Worm (Caenorhabditis elegans) whole organism, young adult: ENCODE measurements around the gene tsn-1.

Experiments
- atf-7 ChIP-seq: sonication (generic microtip); optimal IDR thresholded peaks from 2 replicates; lab custom pipeline; 2017; ENCODE audit warnings: mild to moderate bottlenecking, missing genetic modification characterization, missing compliant biosample characterization
- ceh-79 ChIP-seq: sonication (generic microtip); optimal IDR thresholded peaks from 2 replicates; lab custom pipeline; 2017; ENCODE audit warnings: mild to moderate bottlenecking, missing genetic modification characterization, missing compliant biosample characterization
- rcor-1 ChIP-seq: fragments of 200-800 bp; sonication (Bioruptor generic); IDR thresholded peaks from 2 replicates; pipeline ENCODE4 v1.3.6; 2022; ENCODE audit warnings: missing genetic modification reagents, missing genetic modification characterization, missing compliant biosample characterization
- ztf-3 ChIP-seq: fragments of 200-800 bp; sonication (Bioruptor generic); optimal IDR thresholded peaks from 2 replicates; lab custom pipeline; 2018; ENCODE audit warnings: mild to moderate bottlenecking, missing genetic modification characterization, missing compliant biosample characterization

DNA sequence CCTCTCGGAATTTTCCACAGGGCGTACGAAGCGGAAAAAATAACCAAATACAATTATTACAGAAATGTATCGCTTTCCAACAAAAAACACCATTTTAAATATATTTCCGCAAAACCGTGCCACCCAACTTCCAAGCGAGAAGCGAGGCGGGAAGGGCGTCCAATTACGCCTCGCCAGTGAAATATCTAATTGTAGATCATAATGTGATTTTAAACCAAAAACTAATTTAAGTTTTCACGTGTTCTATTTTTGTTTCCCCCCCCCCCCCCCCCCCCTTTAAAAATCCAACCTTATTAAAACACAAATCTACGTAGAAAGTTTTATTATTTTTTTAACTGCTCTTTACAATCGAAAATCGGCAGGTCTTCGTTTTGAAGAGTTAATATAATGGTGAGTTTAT is 17.1 kb upstream of the tsn-1 start, which contains the start of gene F10G7.12:
- TF ChIP-seq ztf-3 (no peak), rcor-1 (no peak), ceh-79 (no peak), atf-7 (tag; lab: Kevin White, UChicago) (no peak)
